Worm (Caenorhabditis elegans): ENCODE data around the gene ilys-6.

DNA sequence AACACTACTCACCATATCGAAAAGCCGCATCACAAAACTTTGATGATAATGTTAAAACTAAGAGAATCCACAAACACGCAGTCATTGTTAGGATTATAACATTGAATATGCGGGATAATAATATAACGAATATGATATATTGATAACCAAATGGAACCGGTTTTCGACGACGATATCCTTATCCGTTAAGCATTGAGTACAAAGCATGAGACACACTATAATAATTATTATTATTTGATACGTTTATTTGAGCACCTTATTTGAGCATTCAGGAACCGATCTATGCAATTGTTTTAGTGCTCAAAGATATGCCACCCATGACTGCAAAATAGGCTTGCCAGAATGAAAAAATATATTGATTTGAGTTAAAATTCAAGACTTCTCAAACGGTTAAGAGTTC, 11.1 kb upstream of the ilys-6 start, which contains the start of gene W03D2.9:
- TF ChIP-seq ama-1 (optimal IDR thresholded peaks at IDR 0.05) (no peak), flt-1 (GFP tag; IDR thresholded peaks at IDR 0.05) (no peak), ceh-36 (tag; optimal IDR thresholded peaks at IDR 0.05) (no peak), ets-7 (tag; optimal IDR thresholded peaks at IDR 0.05) (no peak), ceh-13 (GFP tag; optimal IDR thresholded peaks at IDR 0.05) (no peak), B0310.2 (tag; optimal IDR thresholded peaks at IDR 0.05) (no peak), hnd-1 (tag; optimal IDR thresholded peaks at IDR 0.05) (no peak), aly-1 (tag; optimal IDR thresholded peaks at IDR 0.05) (no peak)

Data from whole organism, early embryonic.